Worm (Caenorhabditis elegans) whole organism, mixed stage, embryonic: Measurements from ENCODE around the gene sup-18.
A peak's percentile ranks its signal among the peaks of the same experiment; 100 is the strongest.

Experiments used
- M03D4.4 ChIP-seq: sonication (generic microtip); optimal IDR thresholded peaks from 2 replicates; lab custom pipeline; 2017; ENCODE audit warnings: mild to moderate bottlenecking, missing genetic modification characterization, missing compliant biosample characterization
- bed-3 ChIP-seq: fragments of 200-800 bp; sonication (Bioruptor generic); optimal IDR thresholded peaks from 3 replicates; lab custom pipeline; 2018; ENCODE audit warnings: mild to moderate bottlenecking, missing genetic modification characterization, moderate library complexity, missing compliant biosample characterization
- blmp-1 ChIP-seq: fragments of 150-350 bp; optimal IDR thresholded peaks from 2 replicates; lab custom pipeline; 2014; ENCODE audit warnings: missing biosample characterization, missing genetic modification characterization
- ceh-39 ChIP-seq: fragments of 150-350 bp; optimal IDR thresholded peaks from 2 replicates; lab custom pipeline; 2014; ENCODE audit warnings: missing biosample characterization, missing genetic modification characterization
- ceh-83 ChIP-seq: fragments of 200-800 bp; sonication (Bioruptor generic); optimal IDR thresholded peaks from 2 replicates; lab custom pipeline; 2018; ENCODE audit warnings: mild to moderate bottlenecking, missing genetic modification characterization, missing compliant biosample characterization
- ces-1 ChIP-seq: fragments of 150-350 bp; optimal IDR thresholded peaks from 2 replicates; lab custom pipeline; 2014; ENCODE audit warnings: missing biosample characterization, missing genetic modification reagents, missing genetic modification characterization
- cnd-1 ChIP-seq: fragments of 200-800 bp; sonication (Bioruptor generic); optimal IDR thresholded peaks from 2 replicates; lab custom pipeline; 2018; ENCODE audit warnings: mild to moderate bottlenecking, missing genetic modification characterization, missing compliant biosample characterization
- elt-1 ChIP-seq: sonication (generic microtip); optimal IDR thresholded peaks from 2 replicates; lab custom pipeline; 2017; ENCODE audit warnings: missing genetic modification characterization, mild to moderate bottlenecking, missing compliant biosample characterization, antibody characterized with exemption, moderate library complexity, borderline replicate concordance; ENCODE audit not compliant: insufficient read depth
- elt-3 ChIP-seq: fragments of 150-350 bp; optimal IDR thresholded peaks from 2 replicates; lab custom pipeline; 2014; ENCODE audit warnings: missing biosample characterization, missing genetic modification characterization
- flh-1 ChIP-seq: fragments of 200-800 bp; sonication (Bioruptor generic); optimal IDR thresholded peaks from 2 replicates; lab custom pipeline; 2018; ENCODE audit warnings: mild to moderate bottlenecking, missing genetic modification characterization, moderate library complexity, missing compliant biosample characterization
- ham-2 ChIP-seq: fragments of 200-800 bp; sonication (Bioruptor generic); optimal IDR thresholded peaks from 2 replicates; lab custom pipeline; 2018; ENCODE audit warnings: mild to moderate bottlenecking, missing genetic modification characterization, missing compliant biosample characterization
- hlh-1 ChIP-seq: fragments of 150-350 bp; optimal IDR thresholded peaks from 2 replicates; lab custom pipeline; 2014; ENCODE audit warnings: missing biosample characterization, missing genetic modification reagents, missing genetic modification characterization
- lin-13 ChIP-seq: fragments of 150-350 bp; optimal IDR thresholded peaks from 2 replicates; lab custom pipeline; 2014; ENCODE audit warnings: missing biosample characterization, missing genetic modification characterization
- lin-32 ChIP-seq: fragments of 200-800 bp; sonication (Bioruptor generic); optimal IDR thresholded peaks from 2 replicates; lab custom pipeline; 2018; ENCODE audit warnings: mild to moderate bottlenecking, missing genetic modification characterization, missing compliant biosample characterization
- lsy-2 ChIP-seq: fragments of 150-350 bp; optimal IDR thresholded peaks from 2 replicates; lab custom pipeline; 2014; ENCODE audit warnings: missing biosample characterization, missing genetic modification characterization
- mab-5 ChIP-seq: fragments of 150-350 bp; optimal IDR thresholded peaks from 2 replicates; lab custom pipeline; 2014; ENCODE audit warnings: missing biosample characterization, missing genetic modification characterization
- mep-1 ChIP-seq: fragments of 150-350 bp; optimal IDR thresholded peaks from 2 replicates; lab custom pipeline; 2017; ENCODE audit warnings: missing biosample characterization, missing genetic modification reagents, missing genetic modification characterization, inconsistent platforms
- mls-2 ChIP-seq: sonication (generic microtip); optimal IDR thresholded peaks from 2 replicates; lab custom pipeline; 2016; ENCODE audit warnings: mild to moderate bottlenecking, missing genetic modification characterization, moderate library complexity, missing compliant biosample characterization
- nhr-12 ChIP-seq: fragments of 150-350 bp; optimal IDR thresholded peaks from 2 replicates; lab custom pipeline; 2014; ENCODE audit warnings: missing biosample characterization, missing genetic modification characterization
- nhr-2 ChIP-seq: fragments of 150-350 bp; optimal IDR thresholded peaks from 2 replicates; lab custom pipeline; 2014; ENCODE audit warnings: missing biosample characterization, missing genetic modification characterization
- nhr-237 ChIP-seq: fragments of 150-350 bp; optimal IDR thresholded peaks from 2 replicates; lab custom pipeline; 2014; ENCODE audit warnings: missing biosample characterization, missing genetic modification characterization
- nhr-28 ChIP-seq: fragments of 150-350 bp; optimal IDR thresholded peaks from 2 replicates; lab custom pipeline; 2014; ENCODE audit warnings: missing biosample characterization, missing genetic modification characterization
- nhr-76 ChIP-seq: sonication (generic microtip); optimal IDR thresholded peaks from 2 replicates; lab custom pipeline; 2017; ENCODE audit warnings: missing biosample characterization, missing genetic modification characterization
- pha-4 ChIP-seq: fragments of 150-350 bp; optimal IDR thresholded peaks from 2 replicates; lab custom pipeline; 2018; ENCODE audit warnings: missing biosample characterization, missing genetic modification reagents, missing genetic modification characterization
- sem-2 ChIP-seq: fragments of 200-800 bp; sonication (Bioruptor generic); optimal IDR thresholded peaks from 2 replicates; lab custom pipeline; 2018; ENCODE audit warnings: mild to moderate bottlenecking, missing genetic modification characterization, missing compliant biosample characterization
- sptf-1 ChIP-seq: sonication (generic microtip); optimal IDR thresholded peaks from 2 replicates; lab custom pipeline; 2017; ENCODE audit warnings: mild to moderate bottlenecking, missing genetic modification characterization, moderate library complexity, missing compliant biosample characterization
- tbx-8 ChIP-seq: fragments of 200-800 bp; sonication (Bioruptor generic); optimal IDR thresholded peaks from 2 replicates; lab custom pipeline; 2018; ENCODE audit warnings: mild to moderate bottlenecking, missing genetic modification characterization, moderate library complexity, missing compliant biosample characterization
- unc-120 ChIP-seq: sonication (generic microtip); optimal IDR thresholded peaks from 2 replicates; lab custom pipeline; 2017; ENCODE audit warnings: missing genetic modification characterization, missing compliant biosample characterization; ENCODE audit not compliant: poor library complexity, severe bottlenecking
- unc-39 ChIP-seq: fragments of 150-350 bp; optimal IDR thresholded peaks from 2 replicates; lab custom pipeline; 2014; ENCODE audit warnings: missing biosample characterization, missing genetic modification characterization
- unc-62 ChIP-seq: fragments of 150-350 bp; optimal IDR thresholded peaks from 2 replicates; lab custom pipeline; 2014; ENCODE audit warnings: missing biosample characterization, missing genetic modification reagents, missing genetic modification characterization
- zip-8 ChIP-seq: fragments of 150-350 bp; optimal IDR thresholded peaks from 2 replicates; lab custom pipeline; 2014; ENCODE audit warnings: missing biosample characterization, missing genetic modification characterization

sup-18 gene

DNA sequence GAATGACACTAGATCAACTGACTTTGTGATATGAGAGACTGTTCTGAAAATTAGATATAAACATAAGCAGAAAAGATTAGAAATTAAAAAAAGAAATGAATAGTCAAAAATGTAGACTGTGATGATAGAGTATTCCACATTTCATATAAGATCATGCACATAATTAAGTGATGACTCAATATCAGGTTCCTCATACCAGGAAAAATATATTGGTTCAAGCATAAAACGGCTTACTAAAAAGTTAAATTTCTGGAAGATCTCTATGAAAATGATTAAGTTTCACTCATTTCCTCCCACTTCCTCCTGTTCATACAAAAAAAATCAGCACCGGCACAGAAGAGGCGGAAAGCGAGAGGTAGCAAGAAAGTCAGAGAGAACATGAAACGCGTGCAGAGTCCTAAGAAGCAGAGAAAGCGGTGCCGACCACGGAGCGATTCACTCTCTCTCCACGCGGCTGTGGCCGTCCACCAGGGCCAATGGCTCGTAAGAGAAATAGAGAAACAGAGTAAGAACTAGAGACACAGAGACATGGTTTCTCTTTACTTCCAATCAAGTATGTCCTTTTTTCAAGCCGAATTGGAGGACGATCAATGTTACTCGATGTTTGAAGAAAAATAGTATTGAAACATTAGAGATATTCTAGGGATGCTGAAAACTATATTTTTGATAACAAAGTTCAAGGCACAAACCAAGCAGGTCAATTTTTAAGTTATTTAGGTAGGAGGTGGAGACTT lies 13.0 kb upstream of the sup-18 start, which contains the start of the genes ZK688.5 and fahd-1:
Gene ZK688.5 (minus strand): TSS at position 51 of the 734 bp plus-strand sequence.
Gene fahd-1 (plus strand): TSS at position 684 of the 734 bp plus-strand sequence.
- no peak for TF ChIP-seq flh-1 (GFP tag; lab: Kevin White, UChicago)
- peak; percentile 10 for TF ChIP-seq cnd-1 (tag; lab: Kevin White, UChicago)
- TF ChIP-seq nhr-76 (tag; lab: Kevin White, UChicago) = no peak
- peak; percentile 59 for TF ChIP-seq ces-1 (GFP tag; lab: Kevin White, UChicago)
- TF ChIP-seq nhr-2 = peak; percentile 77
- peak; percentile 68 for TF ChIP-seq unc-120 (tag; lab: Kevin White, UChicago)
- TF ChIP-seq unc-62 = no peak
- TF ChIP-seq lsy-2 = peak; percentile 56
- TF ChIP-seq nhr-237 (tag; lab: Kevin White, UChicago) = peak; percentile 46
- TF ChIP-seq mls-2 (tag; lab: Kevin White, UChicago) = peak; percentile 68
- TF ChIP-seq ham-2 = peak; percentile 74
- peak; percentile 40 for TF ChIP-seq mep-1 (tag; lab: Kevin White, UChicago)
- peak; percentile 71 for TF ChIP-seq pha-4 (tag; lab: Kevin White, UChicago)
- no peak for TF ChIP-seq zip-8
- no peak for TF ChIP-seq lin-32 (GFP tag; lab: Kevin White, UChicago)
- peak; percentile 19 for TF ChIP-seq lin-13
- TF ChIP-seq hlh-1 (tag; lab: Kevin White, UChicago) = peak; percentile 93
- TF ChIP-seq ceh-39 (tag; lab: Kevin White, UChicago) = peak; percentile 8

DNA sequence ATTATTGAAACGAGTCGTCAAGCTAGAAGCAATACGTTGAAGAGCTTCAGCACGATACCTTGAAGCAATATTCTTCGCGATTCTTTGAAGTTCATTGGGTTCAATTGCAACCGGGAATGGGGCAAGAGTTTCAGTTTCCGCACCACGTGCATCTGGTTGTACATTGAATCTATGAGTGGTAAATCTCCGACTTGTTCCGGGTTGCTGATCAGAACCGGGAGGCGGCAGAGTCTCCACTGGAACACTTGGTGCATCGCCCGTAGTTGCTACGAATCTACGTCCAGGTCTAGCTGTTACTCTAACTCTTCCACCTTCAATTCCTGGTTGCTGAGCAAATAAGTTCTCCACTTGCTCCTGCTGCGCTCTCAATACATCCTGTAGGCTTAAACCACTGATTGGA lies 10.3 kb upstream of the sup-18 start:
- TF ChIP-seq lin-13 = no peak

DNA sequence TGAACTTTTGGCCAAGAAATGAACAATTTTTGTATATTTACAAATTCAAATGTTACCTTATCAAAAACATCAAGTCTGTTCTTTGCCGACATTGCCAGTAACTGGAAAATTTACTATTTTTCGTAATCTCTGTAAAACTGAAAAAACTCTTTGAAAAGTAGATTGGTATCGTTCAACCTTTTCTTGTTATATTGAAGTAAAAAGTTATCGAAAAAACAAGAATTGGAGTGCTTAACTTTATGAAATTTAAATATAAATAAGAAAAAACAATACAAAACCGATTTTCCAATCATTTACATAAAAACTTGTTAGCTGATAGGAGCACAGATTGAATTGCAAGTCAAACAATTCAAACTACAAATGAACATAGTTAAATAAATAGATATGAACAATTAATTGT lies 6.2 kb upstream of the sup-18 start, which contains the start of gene ZK688.11:
Gene ZK688.11 (minus strand): TSS at position 101 of the 400 bp plus-strand sequence.
- TF ChIP-seq mab-5 (tag; lab: Kevin White, UChicago) (no peak), hlh-1 (tag; lab: Kevin White, UChicago) (no peak), M03D4.4 (no peak), elt-1 (tag; lab: Kevin White, UChicago) (no peak), nhr-28 (no peak), unc-62 (no peak), unc-39 (no peak), mls-2 (tag; lab: Kevin White, UChicago) (no peak), sem-2 (GFP tag; lab: Kevin White, UChicago) (no peak), nhr-76 (tag; lab: Kevin White, UChicago) (no peak), blmp-1 (tag; lab: Kevin White, UChicago) (no peak), elt-3 (no peak), ces-1 (GFP tag; lab: Kevin White, UChicago) (no peak), mep-1 (tag; lab: Kevin White, UChicago) (no peak), sptf-1 (no peak)
- TF ChIP-seq, all 35 proteins: peak for 0

DNA sequence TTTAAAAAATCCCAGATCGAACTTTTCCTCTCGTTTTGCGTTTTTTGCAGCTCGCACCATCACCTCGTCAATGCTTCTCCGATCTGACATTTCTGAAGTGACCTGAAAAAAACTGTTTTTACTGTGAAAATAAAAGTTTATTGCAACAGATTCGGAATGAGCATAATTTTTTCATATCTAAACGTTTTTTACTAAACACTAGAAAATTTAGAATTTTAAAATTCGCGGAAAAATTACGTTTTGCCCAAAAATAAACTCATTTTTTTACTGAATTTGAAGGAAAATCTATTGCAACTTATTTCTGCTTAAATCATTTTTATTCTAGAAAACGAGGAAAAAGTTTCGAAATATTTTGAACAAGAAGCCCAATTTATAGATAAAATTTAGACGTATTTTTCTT lies 4.2 kb upstream of the sup-18 start, which contains the start of gene ZK688.9:
Gene ZK688.9 (minus strand): TSS at position 101 of the 400 bp plus-strand sequence.
- no peak for TF ChIP-seq ceh-83 (GFP tag; lab: Kevin White, UChicago)
- no peak for TF ChIP-seq ham-2
- TF ChIP-seq nhr-28 = no peak
- TF ChIP-seq bed-3 (GFP tag; lab: Kevin White, UChicago) = no peak
- TF ChIP-seq mab-5 (tag; lab: Kevin White, UChicago) = no peak
- no peak for TF ChIP-seq M03D4.4
- TF ChIP-seq sem-2 (GFP tag; lab: Kevin White, UChicago) = no peak
- TF ChIP-seq unc-39 = no peak
- no peak for TF ChIP-seq nhr-76 (tag; lab: Kevin White, UChicago)
- no peak for TF ChIP-seq tbx-8 (GFP tag; lab: Kevin White, UChicago)
- no peak for TF ChIP-seq nhr-12 (tag; lab: Kevin White, UChicago)
